Fruit fly (Drosophila melanogaster) whole organism, embryonic: Measurements from ENCODE around the gene ZnT35C.

Source experiments
- Adf1 ChIP-seq: fragments of 200-800 bp; sonication (Bioruptor generic); IDR thresholded peaks from 2 replicates; pipeline ENCODE4 v1.3.6; 2022; ENCODE audit warnings: missing biosample characterization, missing genetic modification characterization
- Antp ChIP-seq: fragments of 200-800 bp; sonication (Bioruptor generic); optimal IDR thresholded peaks from 3 replicates; lab custom pipeline; 2016; ENCODE audit warnings: missing biosample characterization, missing genetic modification characterization
- Atf3 ChIP-seq: fragments of 200-800 bp; sonication (Bioruptor generic); optimal IDR thresholded peaks from 3 replicates; lab custom pipeline; 2016; ENCODE audit warnings: missing biosample characterization, missing genetic modification characterization
- Bteb2 ChIP-seq: fragments of 200-800 bp; sonication (Bioruptor generic); optimal IDR thresholded peaks from 2 replicates; lab custom pipeline; 2016; ENCODE audit warnings: missing biosample characterization, missing genetic modification characterization
- CG11085 ChIP-seq: fragments of 200-800 bp; sonication (Bioruptor generic); IDR thresholded peaks from 2 replicates; pipeline ENCODE4 v1.3.6; 2022; ENCODE audit warnings: missing biosample characterization, missing genetic modification characterization
- CG1529 ChIP-seq: fragments of 200-800 bp; sonication (Bioruptor generic); optimal IDR thresholded peaks from 3 replicates; lab custom pipeline; 2018; ENCODE audit warnings: missing biosample characterization, missing genetic modification characterization
- CG15514 ChIP-seq: fragments of 200-800 bp; sonication (Bioruptor generic); optimal IDR thresholded peaks from 3 replicates; lab custom pipeline; 2017; ENCODE audit warnings: missing biosample characterization, missing genetic modification characterization, mild to moderate bottlenecking, moderate library complexity, missing genetic modification reagents
- CG2875 ChIP-seq: fragments of 200-800 bp; sonication (Bioruptor generic); optimal IDR thresholded peaks from 2 replicates; lab custom pipeline; 2017; ENCODE audit warnings: missing biosample characterization, mild to moderate bottlenecking, missing genetic modification characterization, missing genetic modification reagents
- CG30020 ChIP-seq: fragments of 200-800 bp; optimal IDR thresholded peaks from 2 replicates; lab custom pipeline; 2019; ENCODE audit warnings: missing biosample characterization, mild to moderate bottlenecking, missing genetic modification characterization, moderate library complexity
- CG31388 ChIP-seq: fragments of 200-800 bp; sonication (Bioruptor generic); optimal IDR thresholded peaks from 2 replicates; lab custom pipeline; 2016; ENCODE audit warnings: missing biosample characterization, missing genetic modification characterization
- CG31441 ChIP-seq: fragments of 200-800 bp; sonication (Bioruptor generic); IDR thresholded peaks from 2 replicates; pipeline ENCODE4 v1.3.6; 2022; ENCODE audit warnings: missing biosample characterization, missing genetic modification characterization
- CG4404 ChIP-seq: fragments of 200-800 bp; sonication (Bioruptor generic); IDR thresholded peaks from 2 replicates; pipeline ENCODE4 v1.3.6; 2022; ENCODE audit warnings: missing biosample characterization, missing genetic modification characterization
- CG5953 ChIP-seq: fragments of 200-800 bp; sonication (Bioruptor generic); IDR thresholded peaks from 2 replicates; pipeline ENCODE4 v1.3.6; 2022; ENCODE audit warnings: missing biosample characterization, missing genetic modification characterization
- CG6683 ChIP-seq: fragments of 200-800 bp; sonication (Bioruptor generic); optimal IDR thresholded peaks from 2 replicates; lab custom pipeline; 2017; ENCODE audit warnings: missing biosample characterization, mild to moderate bottlenecking, missing genetic modification characterization, missing genetic modification reagents
- CG7745 ChIP-seq: fragments of 200-800 bp; sonication (Bioruptor generic); optimal IDR thresholded peaks from 2 replicates; lab custom pipeline; 2018; ENCODE audit warnings: missing biosample characterization, mild to moderate bottlenecking, missing genetic modification characterization, moderate library complexity
- CG8281 ChIP-seq: fragments of 200-800 bp; sonication (Bioruptor generic); optimal IDR thresholded peaks from 2 replicates; lab custom pipeline; 2018; ENCODE audit warnings: missing biosample characterization, mild to moderate bottlenecking, missing genetic modification characterization, moderate library complexity
- CG8765 ChIP-seq: fragments of 200-800 bp; sonication (Bioruptor generic); IDR thresholded peaks from 2 replicates; pipeline ENCODE4 v1.3.6; 2022; ENCODE audit warnings: missing biosample characterization, missing genetic modification characterization
- D19A ChIP-seq: fragments of 200-800 bp; optimal IDR thresholded peaks from 3 replicates; lab custom pipeline; 2019; ENCODE audit warnings: missing biosample characterization, mild to moderate bottlenecking, missing genetic modification characterization, moderate library complexity
- Max ChIP-seq: fragments of 200-800 bp; sonication (Bioruptor generic); optimal IDR thresholded peaks from 2 replicates; lab custom pipeline; 2016; ENCODE audit warnings: missing biosample characterization, mild to moderate bottlenecking, missing genetic modification characterization
- NC2β ChIP-seq: fragments of 200-800 bp; sonication (Bioruptor generic); optimal IDR thresholded peaks from 2 replicates; lab custom pipeline; 2016; ENCODE audit warnings: missing biosample characterization, missing genetic modification characterization
- Optix ChIP-seq: fragments of 200-800 bp; sonication (Bioruptor generic); IDR thresholded peaks from 3 replicates; pipeline ENCODE4 v1.3.6; 2022; ENCODE audit warnings: missing biosample characterization, missing genetic modification characterization
- Sox100B ChIP-seq: fragments of 200-800 bp; sonication (Bioruptor generic); optimal IDR thresholded peaks from 3 replicates; lab custom pipeline; 2018; ENCODE audit warnings: missing biosample characterization, mild to moderate bottlenecking, missing genetic modification characterization
- Trl ChIP-seq, 3 experiments: fragments of >200 bp in 2 of 3; fragments of 200-800 bp in 1 of 3; sonication (Bioruptor generic) in 1 of 3; optimal IDR thresholded peaks; 2 replicates in 1 of 3; 3 replicates in 2 of 3; lab custom pipeline; 2016 to 2017; ENCODE audit warnings: missing biosample characterization in 1 of 3, missing genetic modification characterization in 1 of 3
- YL-1 ChIP-seq: fragments of 200-800 bp; sonication (Bioruptor generic); optimal IDR thresholded peaks from 3 replicates; lab custom pipeline; 2017; ENCODE audit warnings: missing biosample characterization, mild to moderate bottlenecking, missing genetic modification characterization
- cas ChIP-seq: fragments of 200-800 bp; sonication (Bioruptor generic); IDR thresholded peaks from 2 replicates; pipeline ENCODE4 v1.3.6; 2022; ENCODE audit warnings: missing biosample characterization, missing genetic modification characterization
- chm ChIP-seq: fragments of 200-800 bp; sonication (Bioruptor generic); IDR thresholded peaks from 2 replicates; pipeline ENCODE4 v1.3.6; 2022; ENCODE audit warnings: missing biosample characterization, missing genetic modification characterization
- chn ChIP-seq: fragments of 200-800 bp; sonication (Bioruptor generic); optimal IDR thresholded peaks from 2 replicates; lab custom pipeline; 2016; ENCODE audit warnings: missing biosample characterization, missing genetic modification characterization
- croc ChIP-seq: fragments of 200-800 bp; sonication (Bioruptor generic); conservative IDR thresholded peaks from 3 replicates; pipeline ENCODE4 v1.3.6; 2022; ENCODE audit warnings: missing biosample characterization, missing genetic modification characterization
- dan ChIP-seq: fragments of 200-800 bp; sonication (Bioruptor generic); IDR thresholded peaks from 2 replicates; pipeline ENCODE4 v1.3.6; 2022; ENCODE audit warnings: missing biosample characterization, missing genetic modification characterization
- dm ChIP-seq: fragments of 200-800 bp; sonication (Bioruptor generic); optimal IDR thresholded peaks from 3 replicates; lab custom pipeline; 2016; ENCODE audit warnings: missing biosample characterization, missing genetic modification characterization
- dpn ChIP-seq, 2 experiments: fragments of 200-800 bp; sonication (Bioruptor generic); optimal IDR thresholded peaks; 3 replicates each; lab custom pipeline; 2016; ENCODE audit warnings: missing biosample characterization in 2 of 2, missing genetic modification characterization in 2 of 2
- en ChIP-seq: fragments of 200-800 bp; sonication (Bioruptor generic); optimal IDR thresholded peaks from 2 replicates; lab custom pipeline; 2016; ENCODE audit warnings: missing biosample characterization, missing genetic modification characterization
- gfzf ChIP-seq: fragments of 200-800 bp; sonication (Bioruptor generic); optimal IDR thresholded peaks from 2 replicates; lab custom pipeline; 2016; ENCODE audit warnings: missing biosample characterization, mild to moderate bottlenecking, missing genetic modification characterization, moderate library complexity
- insv ChIP-seq, 2 experiments: fragments of 200-800 bp; sonication (Bioruptor generic); optimal IDR thresholded peaks; 3 replicates each; lab custom pipeline; 2016 to 2018; ENCODE audit warnings: missing biosample characterization in 2 of 2, missing genetic modification characterization in 2 of 2
- kay ChIP-seq: fragments of 200-800 bp; sonication (Bioruptor generic); optimal IDR thresholded peaks from 2 replicates; lab custom pipeline; 2016; ENCODE audit warnings: missing biosample characterization, missing genetic modification characterization
- lilli ChIP-seq: fragments of 200-800 bp; sonication (Bioruptor generic); optimal IDR thresholded peaks from 3 replicates; lab custom pipeline; 2016; ENCODE audit warnings: missing biosample characterization, missing genetic modification characterization
- nom ChIP-seq: fragments of 200-800 bp; sonication (Bioruptor generic); optimal IDR thresholded peaks from 2 replicates; lab custom pipeline; 2017; ENCODE audit warnings: missing biosample characterization, missing genetic modification characterization, mild to moderate bottlenecking, moderate library complexity, missing genetic modification reagents
- pho ChIP-seq: fragments of 200-800 bp; sonication (Bioruptor generic); optimal IDR thresholded peaks from 2 replicates; lab custom pipeline; 2016; ENCODE audit warnings: missing biosample characterization, missing genetic modification characterization
- ranshi ChIP-seq: fragments of 200-800 bp; sonication (Bioruptor generic); IDR thresholded peaks from 2 replicates; pipeline ENCODE4 v1.3.6; 2022; ENCODE audit warnings: missing biosample characterization, missing genetic modification characterization
- scrt ChIP-seq: fragments of 200-800 bp; sonication (Bioruptor generic); optimal IDR thresholded peaks from 2 replicates; lab custom pipeline; 2018; ENCODE audit warnings: missing biosample characterization, mild to moderate bottlenecking, missing genetic modification characterization, moderate library complexity
- slbo ChIP-seq: fragments of 200-800 bp; sonication (Bioruptor generic); IDR thresholded peaks from 2 replicates; pipeline ENCODE4 v1.3.6; 2022; ENCODE audit warnings: missing biosample characterization, missing genetic modification characterization
- ssp ChIP-seq: fragments of 200-800 bp; sonication (Bioruptor generic); IDR thresholded peaks from 2 replicates; pipeline ENCODE4 v1.3.6; 2022; ENCODE audit warnings: missing biosample characterization, missing genetic modification characterization
- stc ChIP-seq: fragments of 200-800 bp; sonication (Bioruptor generic); IDR thresholded peaks from 2 replicates; pipeline ENCODE4 v1.3.6; 2022; ENCODE audit warnings: missing biosample characterization, missing genetic modification characterization
- stwl ChIP-seq: fragments of 200-800 bp; sonication (Bioruptor generic); optimal IDR thresholded peaks from 3 replicates; lab custom pipeline; 2018; ENCODE audit warnings: missing biosample characterization, mild to moderate bottlenecking, missing genetic modification characterization, moderate library complexity
- tna ChIP-seq: fragments of 200-800 bp; sonication (Bioruptor generic); IDR thresholded peaks from 2 replicates; pipeline ENCODE4 v1.3.6; 2022; ENCODE audit warnings: missing biosample characterization, missing genetic modification characterization; ENCODE audit not compliant: partially characterized antibody
- twi ChIP-seq: fragments of 200-800 bp; optimal IDR thresholded peaks from 2 replicates; lab custom pipeline; 2019; ENCODE audit warnings: missing biosample characterization, mild to moderate bottlenecking, missing genetic modification characterization, moderate library complexity
- tx ChIP-seq: fragments of 200-800 bp; sonication (Bioruptor generic); optimal IDR thresholded peaks from 2 replicates; lab custom pipeline; 2016; ENCODE audit warnings: missing biosample characterization, missing genetic modification characterization
- unc-4 ChIP-seq: fragments of 200-800 bp; sonication (Bioruptor generic); IDR thresholded peaks from 2 replicates; pipeline ENCODE4 v1.3.6; 2022; ENCODE audit warnings: missing biosample characterization, missing genetic modification characterization; ENCODE audit not compliant: partially characterized antibody
- unpg ChIP-seq: fragments of 200-800 bp; sonication (Bioruptor generic); optimal IDR thresholded peaks from 3 replicates; lab custom pipeline; 2018; ENCODE audit warnings: missing biosample characterization, mild to moderate bottlenecking, missing genetic modification characterization, moderate library complexity
- zen ChIP-seq: fragments of 200-800 bp; sonication (Bioruptor generic); optimal IDR thresholded peaks from 3 replicates; lab custom pipeline; 2018; ENCODE audit warnings: missing biosample characterization, mild to moderate bottlenecking, missing genetic modification characterization, moderate library complexity

The ZnT35C gene

dm6 chr2L:15264483-15264987, 17.0 kb upstream of the ZnT35C start, which contains the start of gene yuri (continued):
- TF ChIP-seq insv (GFP tag; optimal IDR thresholded peaks at IDR 0.05; lab: Kevin White, UChicago) (peak in 1 of 2 experiments; percentile 87), tna (GFP tag; lab: Robert Waterston, UW) (peak; percentile 36; the same call in 1 of the 2 replicates), Optix (no peak), CG11085 (GFP tag; lab: Robert Waterston, UW) (no peak), NC2β (no peak), chm (GFP tag; lab: Robert Waterston, UW) (peak; percentile 85), stc (peak; percentile 31; the same call in 1 of the 2 replicates), stwl (tag; lab: Kevin White, UChicago) (peak; percentile 10), lilli (GFP tag; lab: Kevin White, UChicago) (peak; percentile 18), CG30020 (tag; lab: Kevin White, UChicago) (no peak), scrt (GFP tag; lab: Kevin White, UChicago) (peak; percentile 31), Antp (no peak), ssp (GFP tag; lab: Robert Waterston, UW) (no peak), CG5953 (GFP tag; lab: Robert Waterston, UW) (0 out of 2 replicates have a peak, but pooled peaks have one; percentile 40), CG2875 (GFP tag; lab: Kevin White, UChicago) (peak; percentile 28), YL-1 (GFP tag; lab: Kevin White, UChicago) (peak; percentile 18), CG31388 (GFP tag; lab: Kevin White, UChicago) (no peak), CG1529 (no peak), twi (tag; lab: Kevin White, UChicago) (no peak), Bteb2 (GFP tag; lab: Kevin White, UChicago) (peak; percentile 19), unc-4 (GFP tag; lab: Robert Waterston, UW) (peak; percentile 54), croc (GFP tag; lab: Robert Waterston, UW) (no peak), nom (GFP tag; lab: Kevin White, UChicago) (peak; percentile 86), zen (tag; lab: Kevin White, UChicago) (no peak), dan (GFP tag; lab: Robert Waterston, UW) (no peak), D19A (no peak), en (no peak), Atf3 (GFP tag; lab: Kevin White, UChicago) (no peak), Adf1 (peak; percentile 63; the same call in 1 of the 2 replicates), tx (GFP tag; lab: Kevin White, UChicago) (no peak), CG6683 (peak; percentile 34), CG8765 (GFP tag; lab: Robert Waterston, UW) (no peak), dpn (GFP tag; optimal IDR thresholded peaks at IDR 0.05; lab: Kevin White, UChicago) (no peak), CG31441 (GFP tag; lab: Robert Waterston, UW) (no peak; the same call in 1 of the 2 replicates), CG8281 (tag; lab: Kevin White, UChicago) (no peak), kay (no peak), dm (peak; percentile 46), unpg (GFP tag; lab: Kevin White, UChicago) (peak; percentile 46), CG15514 (GFP tag; lab: Kevin White, UChicago) (peak; percentile 32), ranshi (GFP tag; lab: Robert Waterston, UW) (no peak; the same call in 1 of the 2 replicates), cas (GFP tag; lab: Robert Waterston, UW) (no peak), Max (GFP tag; lab: Kevin White, UChicago) (peak; percentile 40), Trl (optimal IDR thresholded peaks at IDR 0.05; lab: Kevin White, UChicago) (peak; percentile 90 to 92), Trl (GFP tag; optimal IDR thresholded peaks at IDR 0.05; lab: Kevin White, UChicago) (peak; percentile 72), chn (GFP tag; lab: Kevin White, UChicago) (no peak), Sox100B (no peak), slbo (GFP tag; lab: Robert Waterston, UW) (peak; percentile 33; the same call in 1 of the 2 replicates), CG4404 (GFP tag; lab: Robert Waterston, UW) (no peak), pho (GFP tag; lab: Kevin White, UChicago) (peak; percentile 20), CG7745 (tag; lab: Kevin White, UChicago) (no peak), gfzf (GFP tag; lab: Kevin White, UChicago) (no peak)
